Fruit fly (Drosophila melanogaster): Measurements from ENCODE around the gene CadN2.

DNA sequence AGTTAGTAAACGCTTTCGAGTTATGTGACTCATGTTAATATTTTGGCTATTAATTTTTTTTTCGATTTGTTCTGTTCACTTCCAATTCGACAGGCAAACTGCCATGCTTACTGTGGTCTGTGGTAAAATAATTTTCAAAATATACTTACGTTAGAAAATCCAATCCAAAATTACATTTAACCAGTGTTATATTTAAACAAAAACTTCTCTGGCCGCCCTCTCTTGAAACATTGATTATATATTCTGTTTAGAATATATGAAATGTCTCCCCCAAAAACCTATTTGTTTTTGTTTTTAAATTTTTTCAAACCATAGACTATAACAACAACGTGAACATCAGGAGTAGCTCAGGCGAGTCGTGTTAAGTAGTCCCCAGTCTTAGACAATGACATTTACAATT lies 62.5 kb downstream of the CadN2 start, which contains the start of gene CG42830:
- TF ChIP-seq CG11617 (GFP tag; optimal IDR thresholded peaks at IDR 0.05), result no peak
- TF ChIP-seq Mnt (GFP tag; optimal IDR thresholded peaks at IDR 0.05), result no peak
- no peak for TF ChIP-seq Hr96 (GFP tag; optimal IDR thresholded peaks at IDR 0.05)
- no peak for TF ChIP-seq toe (GFP tag; optimal IDR thresholded peaks at IDR 0.05)
- no peak for TF ChIP-seq bab1 (GFP tag; optimal IDR thresholded peaks at IDR 0.05)
- no peak for TF ChIP-seq CG1620 (GFP tag; optimal IDR thresholded peaks at IDR 0.05)

Measured in whole organism, adult.